Worm (Caenorhabditis elegans): Measurements from ENCODE around the gene col-140.

col-140 gene

ce11 chrV:5825478-5825877 lies 11.2 kb downstream of the col-140 start:
- TF ChIP-seq nhr-21 (tag; optimal IDR thresholded peaks at IDR 0.05) (no peak), unc-55 (GFP tag; optimal IDR thresholded peaks at IDR 0.05) (no peak), nhr-25 (tag; optimal IDR thresholded peaks at IDR 0.05) (no peak), ama-1 (optimal IDR thresholded peaks at IDR 0.05) (no peak), unc-62 (GFP tag; optimal IDR thresholded peaks at IDR 0.05) (no peak), blmp-1 (tag; optimal IDR thresholded peaks at IDR 0.05; ENCODE audit: insufficient read depth) (no peak), egl-27 (tag; optimal IDR thresholded peaks at IDR 0.05) (no peak), mdl-1 (tag; optimal IDR thresholded peaks at IDR 0.05) (no peak), alr-1 (tag; optimal IDR thresholded peaks at IDR 0.05) (no peak)

ce11 chrV:5822968-5823367 lies 13.7 kb downstream of the col-140 start:
- TF ChIP-seq mab-5 (tag; optimal IDR thresholded peaks at IDR 0.05): no peak
- TF ChIP-seq lin-39 (tag; optimal IDR thresholded peaks at IDR 0.05): no peak
- TF ChIP-seq unc-39 (tag; optimal IDR thresholded peaks at IDR 0.05): no peak
- TF ChIP-seq gmeb-1 (tag; optimal IDR thresholded peaks at IDR 0.05): peak; percentile 12
- no peak for TF ChIP-seq nhr-11 (tag; optimal IDR thresholded peaks at IDR 0.05)
- TF ChIP-seq nhr-21 (tag; optimal IDR thresholded peaks at IDR 0.05): peak; percentile 90
- TF ChIP-seq lsy-2 (tag; optimal IDR thresholded peaks at IDR 0.05): peak in 1 of 2 experiments; percentile 52
- TF ChIP-seq nhr-25 (tag; optimal IDR thresholded peaks at IDR 0.05): peak; percentile 79
- peak; percentile 77 for TF ChIP-seq egl-27 (tag; optimal IDR thresholded peaks at IDR 0.05)
- no peak for TF ChIP-seq sem-4 (tag; optimal IDR thresholded peaks at IDR 0.05)
- no peak for TF ChIP-seq nhr-10 (tag; optimal IDR thresholded peaks at IDR 0.05)
- no peak for TF ChIP-seq elt-3 (tag; optimal IDR thresholded peaks at IDR 0.05)
- peak; percentile 55 for TF ChIP-seq crh-2 (tag; optimal IDR thresholded peaks at IDR 0.05)
- peak; percentile 91 for TF ChIP-seq blmp-1 (tag; optimal IDR thresholded peaks at IDR 0.05; ENCODE audit: insufficient read depth)
- TF ChIP-seq sma-3 (GFP tag; optimal IDR thresholded peaks at IDR 0.05): peak; percentile 90
- TF ChIP-seq nhr-129 (tag; optimal IDR thresholded peaks at IDR 0.05): peak; percentile 10
- TF ChIP-seq fos-1 (tag; optimal IDR thresholded peaks at IDR 0.05): peak; percentile 91
- TF ChIP-seq lin-13 (GFP tag; optimal IDR thresholded peaks at IDR 0.05): no peak
- peak; percentile 31 to 49 for TF ChIP-seq mdl-1 (tag; optimal IDR thresholded peaks at IDR 0.05)
- no peak for TF ChIP-seq alr-1 (tag; optimal IDR thresholded peaks at IDR 0.05)
- no peak for TF ChIP-seq elt-1 (tag; optimal IDR thresholded peaks at IDR 0.05)
- TF ChIP-seq lin-11 (tag; optimal IDR thresholded peaks at IDR 0.05): no peak
- peak; percentile 92 for TF ChIP-seq sma-9 (GFP tag; optimal IDR thresholded peaks at IDR 0.05)
- no peak for TF ChIP-seq sma-9 (tag; optimal IDR thresholded peaks at IDR 0.05)

ce11 chrV:5821451-5822143 lies 15.0 kb downstream of the col-140 start:
- no peak for TF ChIP-seq ztf-4 (tag; optimal IDR thresholded peaks at IDR 0.05)
- TF ChIP-seq alr-1 (tag; optimal IDR thresholded peaks at IDR 0.05): no peak
- TF ChIP-seq elt-1 (tag; optimal IDR thresholded peaks at IDR 0.05): no peak
- TF ChIP-seq sma-3 (GFP tag; optimal IDR thresholded peaks at IDR 0.05): peak; percentile 72
- TF ChIP-seq nhr-237 (tag; optimal IDR thresholded peaks at IDR 0.05): no peak
- no peak for TF ChIP-seq ZK546.5 (tag; optimal IDR thresholded peaks at IDR 0.05)
- no peak for TF ChIP-seq dmd-4 (tag; optimal IDR thresholded peaks at IDR 0.05)
- peak; percentile 29 for TF ChIP-seq crh-2 (tag; optimal IDR thresholded peaks at IDR 0.05)
- TF ChIP-seq elt-3 (tag; optimal IDR thresholded peaks at IDR 0.05): no peak
- no peak for TF ChIP-seq sem-4 (tag; optimal IDR thresholded peaks at IDR 0.05)
- no peak for TF ChIP-seq nhr-77 (tag; optimal IDR thresholded peaks at IDR 0.05)
- TF ChIP-seq unc-55 (GFP tag; optimal IDR thresholded peaks at IDR 0.05): no peak
- no peak for TF ChIP-seq nhr-11 (tag; optimal IDR thresholded peaks at IDR 0.05)
- TF ChIP-seq nhr-25 (tag; optimal IDR thresholded peaks at IDR 0.05): peak; percentile 54
- TF ChIP-seq egl-27 (tag; optimal IDR thresholded peaks at IDR 0.05): no peak
- TF ChIP-seq ztf-1 (GFP tag; conservative IDR thresholded peaks at IDR 0.05): no peak
- no peak for TF ChIP-seq Y55F3AM.14 (GFP tag; optimal IDR thresholded peaks at IDR 0.05)
- TF ChIP-seq lsy-2 (tag; optimal IDR thresholded peaks at IDR 0.05): no peak
- no peak for TF ChIP-seq mab-5 (tag; optimal IDR thresholded peaks at IDR 0.05)
- no peak for TF ChIP-seq F13H6.1 (tag; optimal IDR thresholded peaks at IDR 0.05)
- TF ChIP-seq blmp-1 (tag; optimal IDR thresholded peaks at IDR 0.05; ENCODE audit: insufficient read depth): peak; percentile 47
- no peak for TF ChIP-seq aly-2 (tag; optimal IDR thresholded peaks at IDR 0.05)
- TF ChIP-seq nhr-12 (tag; optimal IDR thresholded peaks at IDR 0.05): no peak
- no peak for TF ChIP-seq nhr-129 (tag; optimal IDR thresholded peaks at IDR 0.05)
- TF ChIP-seq nhr-21 (tag; optimal IDR thresholded peaks at IDR 0.05): no peak
- TF ChIP-seq sma-9 (GFP tag; optimal IDR thresholded peaks at IDR 0.05): peak; percentile 79
- TF ChIP-seq sma-9 (tag; optimal IDR thresholded peaks at IDR 0.05): no peak
- TF ChIP-seq skn-1 (tag; optimal IDR thresholded peaks at IDR 0.05): no peak
- TF ChIP-seq unc-62 (GFP tag; optimal IDR thresholded peaks at IDR 0.05): no peak
- TF ChIP-seq R02D3.7 (tag; optimal IDR thresholded peaks at IDR 0.05): no peak
- TF ChIP-seq fos-1 (tag; optimal IDR thresholded peaks at IDR 0.05): peak; percentile 87
- TF ChIP-seq lin-11 (tag; optimal IDR thresholded peaks at IDR 0.05): no peak
- no peak for TF ChIP-seq zag-1 (tag; optimal IDR thresholded peaks at IDR 0.05)

All from whole organism, L2 larva.